Fruit fly (Drosophila melanogaster) whole organism, pupa: ENCODE results near the gene RPA2.

Experiments
- CG10348 ChIP-seq: fragments of 200-800 bp; sonication (Bioruptor generic); IDR thresholded peaks from 2 replicates; pipeline ENCODE4 v1.3.6; 2022; ENCODE audit warnings: missing biosample characterization, missing genetic modification characterization
- CG12605 ChIP-seq: fragments of 200-800 bp; sonication (Bioruptor generic); IDR thresholded peaks from 2 replicates; pipeline ENCODE4 v1.3.6; 2022; ENCODE audit warnings: missing biosample characterization, missing genetic modification characterization
- CG13204 ChIP-seq: fragments of 200-800 bp; sonication (Bioruptor generic); optimal IDR thresholded peaks from 2 replicates; lab custom pipeline; 2018; ENCODE audit warnings: missing biosample characterization, mild to moderate bottlenecking, missing genetic modification characterization, moderate library complexity
- CG14655 ChIP-seq: fragments of 200-800 bp; sonication (Bioruptor generic); optimal IDR thresholded peaks from 3 replicates; lab custom pipeline; 2017; ENCODE audit warnings: mild to moderate bottlenecking, missing biosample characterization, missing genetic modification reagents, missing genetic modification characterization
- CG15710 ChIP-seq: fragments of 200-800 bp; sonication (Bioruptor generic); optimal IDR thresholded peaks from 2 replicates; lab custom pipeline; 2018; ENCODE audit warnings: missing biosample characterization, mild to moderate bottlenecking, missing genetic modification characterization, moderate library complexity
- CG17806 ChIP-seq: fragments of 200-800 bp; sonication (Bioruptor generic); optimal IDR thresholded peaks from 2 replicates; lab custom pipeline; 2018; ENCODE audit warnings: missing biosample characterization, mild to moderate bottlenecking, missing genetic modification characterization, moderate library complexity
- CG32121 ChIP-seq: fragments of 200-800 bp; sonication (Bioruptor generic); IDR thresholded peaks from 2 replicates; pipeline ENCODE4 v1.3.6; 2022; ENCODE audit warnings: missing biosample characterization, missing genetic modification characterization
- CG34367 ChIP-seq: fragments of 200-800 bp; sonication (Bioruptor generic); optimal IDR thresholded peaks from 2 replicates; lab custom pipeline; 2018; ENCODE audit warnings: missing biosample characterization, mild to moderate bottlenecking, missing genetic modification characterization
- CG4496 ChIP-seq: fragments of 200-800 bp; sonication (Bioruptor generic); IDR thresholded peaks from 3 replicates; pipeline ENCODE4 v1.3.6; 2022; ENCODE audit warnings: missing biosample characterization, missing genetic modification characterization
- CG8159 ChIP-seq: fragments of 200-800 bp; sonication (Bioruptor generic); optimal IDR thresholded peaks from 3 replicates; lab custom pipeline; 2018; ENCODE audit warnings: missing biosample characterization, mild to moderate bottlenecking, missing genetic modification characterization, moderate library complexity
- CG8301 ChIP-seq: fragments of 200-800 bp; sonication (Bioruptor generic); optimal IDR thresholded peaks from 2 replicates; lab custom pipeline; 2018; ENCODE audit warnings: missing biosample characterization, mild to moderate bottlenecking, missing genetic modification characterization
- CG9948 ChIP-seq: fragments of 200-800 bp; sonication (Bioruptor generic); optimal IDR thresholded peaks from 2 replicates; lab custom pipeline; 2018; ENCODE audit warnings: missing biosample characterization, mild to moderate bottlenecking, missing genetic modification characterization, moderate library complexity
- D1 ChIP-seq: fragments of 200-800 bp; sonication (Bioruptor generic); optimal IDR thresholded peaks from 2 replicates; lab custom pipeline; 2018; ENCODE audit warnings: missing biosample characterization, mild to moderate bottlenecking, missing genetic modification characterization, moderate library complexity
- EcR ChIP-seq: fragments of 200-800 bp; sonication (Bioruptor generic); optimal IDR thresholded peaks from 3 replicates; lab custom pipeline; 2019; ENCODE audit warnings: missing biosample characterization, missing genetic modification characterization, mild to moderate bottlenecking, moderate library complexity, missing genetic modification reagents
- Ets98B ChIP-seq: fragments of 200-800 bp; sonication (Bioruptor generic); IDR thresholded peaks from 2 replicates; pipeline ENCODE4 v1.3.6; 2022; ENCODE audit warnings: missing biosample characterization, missing genetic modification characterization
- Pif1A ChIP-seq: fragments of 200-800 bp; sonication (Bioruptor generic); optimal IDR thresholded peaks from 3 replicates; lab custom pipeline; 2016; ENCODE audit warnings: missing biosample characterization, missing genetic modification characterization
- Pif1B ChIP-seq: fragments of 200-800 bp; sonication (Bioruptor generic); optimal IDR thresholded peaks from 3 replicates; lab custom pipeline; 2016; ENCODE audit warnings: missing biosample characterization, missing genetic modification characterization
- Snoo ChIP-seq: fragments of 200-800 bp; sonication (Bioruptor generic); optimal IDR thresholded peaks from 3 replicates; lab custom pipeline; 2017; ENCODE audit warnings: missing biosample characterization, mild to moderate bottlenecking, missing genetic modification characterization, inconsistent platforms
- fd96Ca ChIP-seq: fragments of 200-800 bp; sonication (Bioruptor generic); IDR thresholded peaks from 3 replicates; pipeline ENCODE4 v1.3.6; 2022; ENCODE audit warnings: missing biosample characterization, missing genetic modification characterization
- gl ChIP-seq: fragments of 200-800 bp; sonication (Bioruptor generic); optimal IDR thresholded peaks from 2 replicates; lab custom pipeline; 2018; ENCODE audit warnings: missing biosample characterization, mild to moderate bottlenecking, missing genetic modification characterization
- rn ChIP-seq: fragments of 200-800 bp; sonication (Bioruptor generic); IDR thresholded peaks from 2 replicates; pipeline ENCODE4 v1.3.6; 2022; ENCODE audit warnings: missing biosample characterization, missing genetic modification characterization

Gene RPA2

dm6 chr2L:20915224-20915623 lies 10.7 kb downstream of the RPA2 start:
- TF ChIP-seq CG14655 (GFP tag; lab: Kevin White, UChicago) (peak; percentile 70), CG4496 (peak; percentile 85), gl (tag; lab: Kevin White, UChicago) (peak; percentile 21), EcR (GFP tag; lab: Kevin White, UChicago) (peak; percentile 74), CG15710 (tag; lab: Kevin White, UChicago) (peak; percentile 66), CG12605 (GFP tag; lab: Robert Waterston, UW) (peak; percentile 58), Ets98B (peak; percentile 85), CG32121 (GFP tag; lab: Robert Waterston, UW) (peak; percentile 89), CG13204 (GFP tag; lab: Kevin White, UChicago) (no peak), CG34367 (tag; lab: Kevin White, UChicago) (peak; percentile 39), CG9948 (tag; lab: Kevin White, UChicago) (peak; percentile 63), Pif1B (peak; percentile 58), CG8301 (peak; percentile 72), D1 (peak; percentile 20), rn (GFP tag; lab: Robert Waterston, UW) (peak; percentile 71; the same call in 1 of the 2 replicates), CG8159 (tag; lab: Kevin White, UChicago) (peak; percentile 74), Pif1A (GFP tag; lab: Kevin White, UChicago) (peak; percentile 72), CG10348 (no peak), CG17806 (tag; lab: Kevin White, UChicago) (peak; percentile 79), Snoo (tag; lab: Kevin White, UChicago) (no peak), fd96Ca (GFP tag; lab: Robert Waterston, UW) (peak; percentile 62; the same call in 1 of the 3 replicates)

- no peak for TF ChIP-seq CG13204 (GFP tag; lab: Kevin White, UChicago)
- peak; percentile 10 for TF ChIP-seq CG8159 (tag; lab: Kevin White, UChicago)
- TF ChIP-seq, all 21 proteins: peak for 1
Observed at dm6 chr2L:20913528-20913927, 12.4 kb downstream of the RPA2 start.

dm6 chr2L:20912789-20913300 lies 13.1 kb downstream of the RPA2 start:
- TF ChIP-seq CG13204 (GFP tag; lab: Kevin White, UChicago) (peak; percentile 72), CG9948 (tag; lab: Kevin White, UChicago) (peak; percentile 64), CG32121 (GFP tag; lab: Robert Waterston, UW) (peak; percentile 24; the same call in 1 of the 2 replicates), Pif1B (peak; percentile 68), Pif1A (GFP tag; lab: Kevin White, UChicago) (peak; percentile 77), fd96Ca (GFP tag; lab: Robert Waterston, UW) (no peak), CG34367 (tag; lab: Kevin White, UChicago) (peak; percentile 37), Ets98B (no peak; the same call in 1 of the 2 replicates), CG4496 (peak; percentile 37; the same call in 1 of the 3 replicates), CG10348 (no peak), CG12605 (GFP tag; lab: Robert Waterston, UW) (no peak), gl (tag; lab: Kevin White, UChicago) (peak; percentile 74), CG14655 (GFP tag; lab: Kevin White, UChicago) (peak; percentile 51), D1 (no peak), CG17806 (tag; lab: Kevin White, UChicago) (peak; percentile 65), CG15710 (tag; lab: Kevin White, UChicago) (peak; percentile 63), EcR (GFP tag; lab: Kevin White, UChicago) (peak; percentile 73), CG8159 (tag; lab: Kevin White, UChicago) (peak; percentile 80), rn (GFP tag; lab: Robert Waterston, UW) (no peak), Snoo (tag; lab: Kevin White, UChicago) (peak; percentile 72), CG8301 (peak; percentile 25)

- TF ChIP-seq Pif1A (GFP tag; lab: Kevin White, UChicago), result no peak
- TF ChIP-seq CG8159 (tag; lab: Kevin White, UChicago), result no peak
- TF ChIP-seq Ets98B, result peak; percentile 18; the same call in 1 of the 2 replicates
- no peak for TF ChIP-seq CG17806 (tag; lab: Kevin White, UChicago)
Observed at dm6 chr2L:20911374-20911773, 14.6 kb downstream of the RPA2 start.

- TF ChIP-seq Ets98B (peak; percentile 14; the same call in 1 of the 2 replicates), CG14655 (GFP tag; lab: Kevin White, UChicago) (no peak)
Observed at dm6 chr2L:20909301-20909700, 16.6 kb downstream of the RPA2 start.

dm6 chr2L:20907995-20908654 lies 17.8 kb downstream of the RPA2 start:
- peak; percentile 59 for TF ChIP-seq Snoo (tag; lab: Kevin White, UChicago)
- TF ChIP-seq CG32121 (GFP tag; lab: Robert Waterston, UW), result no peak
- TF ChIP-seq CG15710 (tag; lab: Kevin White, UChicago), result no peak
- TF ChIP-seq EcR (GFP tag; lab: Kevin White, UChicago), result peak; percentile 60
- TF ChIP-seq CG13204 (GFP tag; lab: Kevin White, UChicago), result no peak
- TF ChIP-seq CG8301, result no peak
- TF ChIP-seq CG17806 (tag; lab: Kevin White, UChicago), result no peak
